Fruit fly (Drosophila melanogaster) whole organism, embryonic: ENCODE results near the gene CG15336.

ENCODE experiments used
- CG10267 ChIP-seq: fragments of 200-800 bp; sonication (Bioruptor generic); optimal IDR thresholded peaks from 2 replicates; lab custom pipeline; 2018; ENCODE audit warnings: missing biosample characterization, mild to moderate bottlenecking, missing genetic modification characterization, moderate library complexity
- CG10959 ChIP-seq: fragments of 200-800 bp; sonication (Bioruptor generic); IDR thresholded peaks from 2 replicates; pipeline ENCODE4 v1.3.6; 2022; ENCODE audit warnings: missing biosample characterization, missing genetic modification characterization
- CG11504 ChIP-seq: fragments of 200-800 bp; sonication (Bioruptor generic); optimal IDR thresholded peaks from 3 replicates; lab custom pipeline; 2019; ENCODE audit warnings: missing biosample characterization, mild to moderate bottlenecking, missing genetic modification characterization, moderate library complexity
- CG11695 ChIP-seq: fragments of 200-800 bp; sonication (Bioruptor generic); IDR thresholded peaks from 3 replicates; pipeline ENCODE4 v1.3.6; 2022; ENCODE audit warnings: missing biosample characterization, missing genetic modification characterization
- CG12236 ChIP-seq: fragments of 200-800 bp; sonication (Bioruptor generic); optimal IDR thresholded peaks from 2 replicates; lab custom pipeline; 2016; ENCODE audit warnings: missing biosample characterization, missing genetic modification characterization
- CG1233 ChIP-seq: fragments of 200-800 bp; sonication (Bioruptor generic); optimal IDR thresholded peaks from 4 replicates; lab custom pipeline; 2018; ENCODE audit warnings: missing biosample characterization, mild to moderate bottlenecking, missing genetic modification characterization
- CG14014 ChIP-seq: fragments of 200-800 bp; sonication (Bioruptor generic); IDR thresholded peaks from 2 replicates; pipeline ENCODE4 v1.3.6; 2022; ENCODE audit warnings: missing biosample characterization, missing genetic modification characterization
- CG14050 ChIP-seq: fragments of 200-800 bp; sonication (Bioruptor generic); IDR thresholded peaks from 3 replicates; pipeline ENCODE4 v1.3.6; 2022; ENCODE audit warnings: missing biosample characterization, missing genetic modification characterization
- CG1603 ChIP-seq: fragments of 200-800 bp; sonication (Bioruptor generic); optimal IDR thresholded peaks from 2 replicates; lab custom pipeline; 2019; ENCODE audit warnings: missing biosample characterization, mild to moderate bottlenecking, missing genetic modification characterization, moderate library complexity
- CG16815 ChIP-seq: fragments of 200-800 bp; sonication (Bioruptor generic); optimal IDR thresholded peaks from 3 replicates; lab custom pipeline; 2017; ENCODE audit warnings: missing biosample characterization, mild to moderate bottlenecking, missing genetic modification characterization
- CG17612 ChIP-seq: fragments of 200-800 bp; sonication (Bioruptor generic); IDR thresholded peaks from 2 replicates; pipeline ENCODE4 v1.3.6; 2022; ENCODE audit warnings: missing biosample characterization, missing genetic modification characterization
- CG17802 ChIP-seq: fragments of 200-800 bp; sonication (Bioruptor generic); optimal IDR thresholded peaks from 2 replicates; lab custom pipeline; 2018; ENCODE audit warnings: missing biosample characterization, mild to moderate bottlenecking, missing genetic modification characterization, moderate library complexity
- CG2116 ChIP-seq: fragments of 200-800 bp; sonication (Bioruptor generic); optimal IDR thresholded peaks from 3 replicates; lab custom pipeline; 2018; ENCODE audit warnings: missing biosample characterization, mild to moderate bottlenecking, missing genetic modification characterization
- CG31365 ChIP-seq: fragments of 200-800 bp; sonication (Bioruptor generic); optimal IDR thresholded peaks from 2 replicates; lab custom pipeline; 2018; ENCODE audit warnings: missing biosample characterization, mild to moderate bottlenecking, missing genetic modification characterization
- CG31441 ChIP-seq: fragments of 200-800 bp; sonication (Bioruptor generic); IDR thresholded peaks from 2 replicates; pipeline ENCODE4 v1.3.6; 2022; ENCODE audit warnings: missing biosample characterization, missing genetic modification characterization
- CG34224 ChIP-seq: fragments of 200-800 bp; sonication (Bioruptor generic); IDR thresholded peaks from 3 replicates; pipeline ENCODE4 v1.3.6; 2022; ENCODE audit warnings: missing biosample characterization, missing genetic modification characterization; ENCODE audit not compliant: partially characterized antibody
- CG4328 ChIP-seq: fragments of 200-800 bp; sonication (Bioruptor generic); optimal IDR thresholded peaks from 3 replicates; lab custom pipeline; 2017; ENCODE audit warnings: missing biosample characterization, missing genetic modification reagents, missing genetic modification characterization
- CG4617 ChIP-seq: fragments of 200-800 bp; sonication (Bioruptor generic); optimal IDR thresholded peaks from 3 replicates; lab custom pipeline; 2016; ENCODE audit warnings: missing biosample characterization, missing genetic modification characterization, borderline replicate concordance
- CG7372 ChIP-seq: fragments of 200-800 bp; sonication (Bioruptor generic); IDR thresholded peaks from 2 replicates; pipeline ENCODE4 v1.3.6; 2022; ENCODE audit warnings: missing biosample characterization, missing genetic modification characterization
- CG9727 ChIP-seq: fragments of 200-800 bp; sonication (Bioruptor generic); optimal IDR thresholded peaks from 3 replicates; lab custom pipeline; 2017; ENCODE audit warnings: missing biosample characterization, mild to moderate bottlenecking, missing genetic modification characterization
- D ChIP-seq, 2 experiments: fragments of 200-800 bp in 1 of 2; fragments of >200 bp in 1 of 2; sonication (Bioruptor generic) in 1 of 2; optimal IDR thresholded peaks; 2 replicates in 1 of 2; 3 replicates in 1 of 2; lab custom pipeline; 2017; ENCODE audit warnings: mild to moderate bottlenecking in 1 of 2, missing biosample characterization in 1 of 2, missing genetic modification characterization in 1 of 2, missing genetic modification reagents in 1 of 2
- Dbx ChIP-seq: fragments of 200-800 bp; sonication (Bioruptor generic); IDR thresholded peaks from 3 replicates; pipeline ENCODE4 v1.3.6; 2022; ENCODE audit warnings: missing biosample characterization, missing genetic modification characterization
- Dp ChIP-seq: fragments of 200-800 bp; sonication (Bioruptor generic); optimal IDR thresholded peaks from 2 replicates; lab custom pipeline; 2018; ENCODE audit warnings: missing biosample characterization, mild to moderate bottlenecking, missing genetic modification characterization, moderate library complexity
- Ets65A ChIP-seq: fragments of 200-800 bp; sonication (Bioruptor generic); peaks from one replicate; lab custom pipeline; 2016; ENCODE audit warnings: missing biosample characterization, missing genetic modification characterization
- HLH4C ChIP-seq: fragments of 200-800 bp; sonication (Bioruptor generic); IDR thresholded peaks from 3 replicates; pipeline ENCODE4 v1.3.6; 2022; ENCODE audit warnings: missing biosample characterization, missing genetic modification characterization; ENCODE audit not compliant: partially characterized antibody
- HLHmδ ChIP-seq: fragments of 200-800 bp; sonication (Bioruptor generic); optimal IDR thresholded peaks from 2 replicates; lab custom pipeline; 2018; ENCODE audit warnings: missing biosample characterization, mild to moderate bottlenecking, missing genetic modification characterization, moderate library complexity
- Lhr ChIP-seq: fragments of 200-800 bp; sonication (Bioruptor generic); optimal IDR thresholded peaks from 3 replicates; lab custom pipeline; 2017; ENCODE audit warnings: mild to moderate bottlenecking, missing biosample characterization, missing genetic modification reagents, missing genetic modification characterization
- Med ChIP-seq: fragments of 200-800 bp; sonication (Bioruptor generic); peaks from one replicate; lab custom pipeline; 2016; ENCODE audit warnings: missing biosample characterization, missing genetic modification characterization, mild to moderate bottlenecking, inconsistent platforms, moderate library complexity
- NC2α ChIP-seq: fragments of 200-800 bp; sonication (Bioruptor generic); optimal IDR thresholded peaks from 2 replicates; lab custom pipeline; 2016; ENCODE audit warnings: missing biosample characterization, missing genetic modification characterization
- Spps ChIP-seq: fragments of 200-800 bp; sonication (Bioruptor generic); optimal IDR thresholded peaks from 2 replicates; lab custom pipeline; 2018; ENCODE audit warnings: missing biosample characterization, mild to moderate bottlenecking, missing genetic modification characterization
- Xrp1 ChIP-seq: fragments of 200-800 bp; sonication (Bioruptor generic); IDR thresholded peaks from 2 replicates; pipeline ENCODE4 v1.3.6; 2022; ENCODE audit warnings: missing biosample characterization, missing genetic modification characterization
- br ChIP-seq: fragments of >200 bp; optimal IDR thresholded peaks from 2 replicates; lab custom pipeline; 2017
- chm ChIP-seq: fragments of 200-800 bp; sonication (Bioruptor generic); IDR thresholded peaks from 2 replicates; pipeline ENCODE4 v1.3.6; 2022; ENCODE audit warnings: missing biosample characterization, missing genetic modification characterization
- crc ChIP-seq: fragments of 200-800 bp; sonication (Bioruptor generic); optimal IDR thresholded peaks from 2 replicates; lab custom pipeline; 2016; ENCODE audit warnings: missing biosample characterization, missing genetic modification characterization
- crp ChIP-seq, 2 experiments: fragments of 200-800 bp; sonication (Bioruptor generic); optimal IDR thresholded peaks; 2 replicates in 1 of 2; 3 replicates in 1 of 2; lab custom pipeline; 2017; ENCODE audit warnings: missing biosample characterization in 2 of 2, missing genetic modification characterization in 2 of 2, mild to moderate bottlenecking in 1 of 2, moderate library complexity in 1 of 2
- grau ChIP-seq: fragments of 200-800 bp; optimal IDR thresholded peaks from 3 replicates; lab custom pipeline; 2019; ENCODE audit warnings: missing biosample characterization, mild to moderate bottlenecking, missing genetic modification characterization, moderate library complexity
- gro ChIP-seq: fragments of 200-800 bp; sonication (Bioruptor generic); optimal IDR thresholded peaks from 2 replicates; lab custom pipeline; 2016; ENCODE audit warnings: missing biosample characterization, missing genetic modification characterization
- inv ChIP-seq: fragments of 200-800 bp; sonication (Bioruptor generic); IDR thresholded peaks from 2 replicates; pipeline ENCODE4 v1.3.6; 2022; ENCODE audit warnings: missing biosample characterization, missing genetic modification characterization; ENCODE audit not compliant: partially characterized antibody
- jing ChIP-seq: fragments of 200-800 bp; sonication (Bioruptor generic); optimal IDR thresholded peaks from 2 replicates; lab custom pipeline; 2018; ENCODE audit warnings: missing biosample characterization, mild to moderate bottlenecking, missing genetic modification characterization
- nmo ChIP-seq: fragments of 200-800 bp; sonication (Bioruptor generic); optimal IDR thresholded peaks from 2 replicates; lab custom pipeline; 2018; ENCODE audit warnings: missing biosample characterization, mild to moderate bottlenecking, missing genetic modification characterization, moderate library complexity
- onecut ChIP-seq: fragments of 200-800 bp; sonication (Bioruptor generic); IDR thresholded peaks from 2 replicates; pipeline ENCODE4 v1.3.6; 2022; ENCODE audit warnings: missing biosample characterization, missing genetic modification characterization
- pita ChIP-seq: fragments of 200-800 bp; sonication (Bioruptor generic); optimal IDR thresholded peaks from 2 replicates; lab custom pipeline; 2017; ENCODE audit warnings: missing biosample characterization, mild to moderate bottlenecking, missing genetic modification characterization
- prd ChIP-seq, 3 experiments: fragments of >200 bp in 2 of 3; fragments of 200-800 bp in 1 of 3; sonication (Bioruptor generic) in 1 of 3; optimal IDR thresholded peaks in 2 of 3; IDR thresholded peaks in 1 of 3; 2 replicates in 2 of 3; 3 replicates in 1 of 3; pipeline versions ENCODE4 v1.3.6 to Lab custom; 2017 to 2022; ENCODE audit warnings: missing biosample characterization in 1 of 3, missing genetic modification characterization in 1 of 3
- pros ChIP-seq: fragments of 200-800 bp; sonication (Bioruptor generic); optimal IDR thresholded peaks from 3 replicates; lab custom pipeline; 2019; ENCODE audit warnings: missing biosample characterization, mild to moderate bottlenecking, missing genetic modification characterization, moderate library complexity
- pzg ChIP-seq: fragments of 200-800 bp; sonication (Bioruptor generic); optimal IDR thresholded peaks from 3 replicates; lab custom pipeline; 2018; ENCODE audit warnings: missing biosample characterization, mild to moderate bottlenecking, missing genetic modification characterization, moderate library complexity
- sc ChIP-seq, 3 experiments: fragments of >200 bp in 2 of 3; fragments of 200-800 bp in 1 of 3; sonication (Bioruptor generic) in 1 of 3; optimal IDR thresholded peaks; 2 replicates in 2 of 3; 3 replicates in 1 of 3; lab custom pipeline; 2017; ENCODE audit warnings: mild to moderate bottlenecking in 1 of 3, missing biosample characterization in 1 of 3, missing genetic modification characterization in 1 of 3, missing genetic modification reagents in 1 of 3
- tio ChIP-seq: fragments of 200-800 bp; sonication (Bioruptor generic); optimal IDR thresholded peaks from 2 replicates; lab custom pipeline; 2017; ENCODE audit warnings: missing biosample characterization, missing genetic modification characterization, inconsistent platforms
- tll ChIP-seq, 2 experiments: fragments of 200-800 bp in 1 of 2; fragments of >200 bp in 1 of 2; sonication (Bioruptor generic) in 1 of 2; optimal IDR thresholded peaks; 2 replicates each; lab custom pipeline; 2017 to 2019; ENCODE audit warnings: missing biosample characterization in 2 of 2, missing genetic modification characterization in 2 of 2, mild to moderate bottlenecking in 1 of 2, moderate library complexity in 1 of 2
- zen ChIP-seq: fragments of 200-800 bp; sonication (Bioruptor generic); optimal IDR thresholded peaks from 3 replicates; lab custom pipeline; 2018; ENCODE audit warnings: missing biosample characterization, mild to moderate bottlenecking, missing genetic modification characterization, moderate library complexity

CG15336 gene

DNA sequence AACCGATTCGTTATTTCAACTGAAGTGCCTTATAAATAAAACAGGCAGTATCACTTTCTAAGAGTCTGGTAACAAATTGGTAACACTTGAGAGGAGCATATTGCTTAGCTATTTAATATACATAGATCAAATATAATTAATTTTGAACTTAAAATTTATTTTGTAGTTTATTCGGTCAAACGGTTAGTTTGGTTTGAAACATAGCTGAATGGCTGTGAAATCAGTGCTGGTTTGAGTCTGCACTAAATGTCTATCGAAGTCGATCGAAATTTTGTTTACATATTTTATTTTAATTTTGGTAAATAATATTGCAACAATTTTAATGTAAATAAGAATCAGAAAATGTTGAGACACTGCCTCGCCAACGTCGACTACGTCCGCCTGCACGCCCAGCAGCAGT is 807 bp downstream of the CG15336 start, which contains the start of gene CG10959 (continued):
- TF ChIP-seq CG2116 (peak; percentile 30), Dp (GFP tag; lab: Kevin White, UChicago) (peak; percentile 55), CG10267 (tag; lab: Kevin White, UChicago) (peak; percentile 31), CG14050 (no peak), CG4617 (GFP tag; lab: Kevin White, UChicago) (peak; percentile 37), CG10959 (GFP tag; lab: Robert Waterston, UW) (no peak), chm (GFP tag; lab: Robert Waterston, UW) (no peak), pros (GFP tag; lab: Kevin White, UChicago) (no peak), Lhr (GFP tag; lab: Kevin White, UChicago) (no peak), CG1233 (GFP tag; lab: Kevin White, UChicago) (no peak), Med (peak; percentile 0), tll (GFP tag; optimal IDR thresholded peaks at IDR 0.05; lab: Kevin White, UChicago) (no peak), D (optimal IDR thresholded peaks at IDR 0.05; lab: Kevin White, UChicago) (no peak), D (GFP tag; optimal IDR thresholded peaks at IDR 0.05; lab: Kevin White, UChicago) (no peak), CG17612 (GFP tag; lab: Robert Waterston, UW) (no peak), inv (GFP tag; lab: Robert Waterston, UW) (no peak), nmo (GFP tag; lab: Kevin White, UChicago) (no peak), pita (GFP tag; lab: Kevin White, UChicago) (peak; percentile 51), br (lab: Kevin White, UChicago) (no peak), CG17802 (tag; lab: Kevin White, UChicago) (no peak), CG31441 (GFP tag; lab: Robert Waterston, UW) (no peak), Xrp1 (no peak), CG7372 (no peak), HLH4C (GFP tag; lab: Robert Waterston, UW) (0 out of 3 replicates have a peak, but pooled peaks have one; percentile 34), CG16815 (GFP tag; lab: Kevin White, UChicago) (no peak), Spps (tag; lab: Kevin White, UChicago) (no peak), CG4328 (no peak), onecut (no peak), jing (no peak), CG34224 (GFP tag; lab: Robert Waterston, UW) (no peak), CG31365 (no peak), CG1603 (tag; lab: Kevin White, UChicago) (no peak), grau (no peak), sc (optimal IDR thresholded peaks at IDR 0.05; lab: Kevin White, UChicago) (no peak), sc (GFP tag; optimal IDR thresholded peaks at IDR 0.05; lab: Kevin White, UChicago) (no peak), pzg (GFP tag; lab: Kevin White, UChicago) (peak; percentile 41), tio (GFP tag; lab: Kevin White, UChicago) (no peak), CG11504 (tag; lab: Kevin White, UChicago) (no peak), Ets65A (GFP tag; lab: Kevin White, UChicago) (no peak), crp (GFP tag; optimal IDR thresholded peaks at IDR 0.05; lab: Kevin White, UChicago) (no peak), gro (GFP tag; lab: Kevin White, UChicago) (no peak), NC2α (GFP tag; lab: Kevin White, UChicago) (no peak), Dbx (no peak), CG9727 (GFP tag; lab: Kevin White, UChicago) (no peak), HLHmδ (no peak), CG11695 (GFP tag; lab: Robert Waterston, UW) (no peak), crc (GFP tag; lab: Kevin White, UChicago) (no peak), zen (no peak), prd (optimal IDR thresholded peaks at IDR 0.05; lab: Kevin White, UChicago) (no peak), prd (GFP tag; IDR thresholded peaks at IDR 0.05; lab: Robert Waterston, UW) (no peak), CG12236 (no peak), CG14014 (no peak)
